Worm (Caenorhabditis elegans): ENCODE results near the gene rsp-8.

rsp-8 gene

DNA sequence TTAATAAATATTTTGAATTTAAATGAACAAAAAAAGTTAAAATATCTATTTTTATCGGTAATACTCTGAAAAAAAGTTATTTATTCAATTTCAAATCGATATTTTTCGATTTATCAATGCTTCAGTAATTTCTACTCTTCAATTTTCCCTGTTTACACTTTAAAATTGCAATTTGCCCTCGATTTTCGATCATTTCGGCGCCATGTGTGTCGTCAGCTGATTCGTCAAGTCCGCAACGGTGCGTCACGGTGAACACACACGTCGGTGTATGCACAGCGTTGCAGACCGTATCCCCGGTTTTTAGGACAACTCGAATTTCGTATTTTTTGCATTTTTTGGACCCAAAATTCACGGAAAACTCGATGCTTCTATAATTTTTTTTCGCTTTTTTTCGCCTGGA, 3.0 kb upstream of the rsp-8 start, which contains the start of gene C18D11.3 (continued):
- peak; percentile 55; the same call in 1 of the 2 replicates for TF ChIP-seq tra-1 (GFP tag; IDR thresholded peaks at IDR 0.05)
- TF ChIP-seq ztf-11 (tag; optimal IDR thresholded peaks at IDR 0.05): no peak
- peak; percentile 73 for TF ChIP-seq hmg-1.1 (GFP tag; IDR thresholded peaks at IDR 0.05)
- TF ChIP-seq lir-3 (tag; optimal IDR thresholded peaks at IDR 0.05): no peak
- no peak for TF ChIP-seq F49E8.2 (tag; optimal IDR thresholded peaks at IDR 0.05; ENCODE audit: borderline replicate concordance)
- peak; percentile 35 for TF ChIP-seq nhr-6 (tag; optimal IDR thresholded peaks at IDR 0.05)
- TF ChIP-seq nhr-42 (GFP tag; IDR thresholded peaks at IDR 0.05): 0 out of 2 replicates have a peak, but pooled peaks have one; percentile 19
- TF ChIP-seq unc-130 (GFP tag; optimal IDR thresholded peaks at IDR 0.05): peak; percentile 36
- TF ChIP-seq mes-2 (tag; optimal IDR thresholded peaks at IDR 0.05; ENCODE audit: poor library complexity, severe bottlenecking): peak; percentile 86
- no peak for TF ChIP-seq nhr-111 (GFP tag; optimal IDR thresholded peaks at IDR 0.05)
- TF ChIP-seq ceh-20 (GFP tag; IDR thresholded peaks at IDR 0.05): 0 out of 2 replicates have a peak, but pooled peaks have one; percentile 39
- TF ChIP-seq madf-9 (GFP tag; conservative IDR thresholded peaks at IDR 0.05): peak; percentile 55; the same call in 1 of the 2 replicates
- peak; percentile 15 for TF ChIP-seq nhr-25 (tag; optimal IDR thresholded peaks at IDR 0.05; ENCODE audit: borderline replicate concordance, insufficient read depth)
- TF ChIP-seq fkh-10 (GFP tag; optimal IDR thresholded peaks at IDR 0.05): peak; percentile 27
- peak in 1 of 2 experiments; percentile 38 for TF ChIP-seq daf-16 (GFP tag; optimal IDR thresholded peaks at IDR 0.05)
- TF ChIP-seq daf-16 (tag; optimal IDR thresholded peaks at IDR 0.05): peak; percentile 99

DNA sequence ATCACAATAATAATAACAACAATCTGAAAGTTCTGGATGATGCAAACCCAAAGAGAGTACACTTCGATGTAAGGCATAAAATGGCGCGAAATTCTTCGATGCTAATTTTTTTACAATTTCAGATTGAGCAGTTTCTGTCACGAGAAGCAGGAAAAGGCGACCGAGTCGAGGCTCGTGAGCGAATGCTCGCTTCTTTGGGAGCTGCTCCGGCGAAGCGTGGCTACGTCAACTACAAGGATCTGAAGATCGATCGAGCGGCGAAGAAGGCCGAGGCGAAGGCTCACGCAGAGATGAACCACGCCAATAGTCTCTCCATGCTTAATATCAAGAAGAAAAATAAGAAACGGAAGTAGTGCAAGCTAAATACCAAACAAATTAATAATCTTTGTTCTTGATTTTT, 2.1 kb upstream of the rsp-8 start:
- TF ChIP-seq daf-12 (tag; optimal IDR thresholded peaks at IDR 0.05): no peak
- peak; percentile 61; the same call in 1 of the 2 replicates for TF ChIP-seq set-16 (GFP tag; IDR thresholded peaks at IDR 0.05)

DNA sequence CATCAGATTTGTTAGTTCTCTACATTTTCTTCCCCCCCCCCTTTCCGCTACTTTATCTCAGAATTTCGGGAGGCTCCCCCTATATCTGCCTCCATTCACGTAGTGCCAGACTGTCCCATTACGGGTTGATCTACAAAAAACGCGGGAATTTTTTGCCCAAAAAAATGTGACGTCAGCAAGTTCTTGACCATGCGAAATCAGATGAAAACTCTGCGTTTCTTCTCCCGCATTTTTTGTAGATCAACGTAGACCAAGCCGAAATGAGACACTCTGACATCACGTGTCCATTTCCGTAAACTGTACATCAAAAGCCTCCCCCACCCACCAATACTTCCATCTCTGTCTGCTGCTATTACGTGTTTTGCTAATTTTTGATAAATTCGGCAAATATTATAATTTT, 1.6 kb upstream of the rsp-8 start:
- peak; percentile 32; the same call in 1 of the 2 replicates for TF ChIP-seq arid-1 (GFP tag; conservative IDR thresholded peaks at IDR 0.05)
- peak; percentile 53 for TF ChIP-seq aha-1 (tag)
- no peak for TF ChIP-seq daf-16 (GFP tag; optimal IDR thresholded peaks at IDR 0.05)
- TF ChIP-seq daf-16 (tag; optimal IDR thresholded peaks at IDR 0.05): peak; percentile 0
- TF ChIP-seq ceh-28 (tag; optimal IDR thresholded peaks at IDR 0.05): no peak
- no peak for TF ChIP-seq madf-9 (GFP tag; conservative IDR thresholded peaks at IDR 0.05)
- TF ChIP-seq lin-38 (GFP tag; IDR thresholded peaks at IDR 0.05): peak; percentile 10; the same call in 1 of the 2 replicates

- TF ChIP-seq jun-1 (tag; optimal IDR thresholded peaks at IDR 0.05): no peak
- TF ChIP-seq snpc-1.2 (GFP tag; IDR thresholded peaks at IDR 0.05): no peak
- TF ChIP-seq hlh-11 (tag; optimal IDR thresholded peaks at IDR 0.05): peak; percentile 67
- TF ChIP-seq F37D6.2 (tag; optimal IDR thresholded peaks at IDR 0.05): no peak
- TF ChIP-seq ceh-44 (GFP tag; IDR thresholded peaks at IDR 0.05): no peak
- TF ChIP-seq lin-13 (GFP tag; optimal IDR thresholded peaks at IDR 0.05): peak; percentile 76
- TF ChIP-seq ZK546.5 (tag; optimal IDR thresholded peaks at IDR 0.05): no peak
- peak; percentile 93 for TF ChIP-seq aha-1 (tag)
- TF ChIP-seq hif-1 (tag; optimal IDR thresholded peaks at IDR 0.05): peak in 1 of 2 experiments; percentile 46
- TF ChIP-seq nhr-28 (tag; optimal IDR thresholded peaks at IDR 0.05): peak; percentile 56
- no peak for TF ChIP-seq zfp-3 (GFP tag; conservative IDR thresholded peaks at IDR 0.05)
- peak; percentile 64 for TF ChIP-seq mep-1 (tag; optimal IDR thresholded peaks at IDR 0.05)
- peak; percentile 94 for TF ChIP-seq hlh-30 (tag; optimal IDR thresholded peaks at IDR 0.05; ENCODE audit: insufficient read depth)
- TF ChIP-seq duxl-1 (tag; optimal IDR thresholded peaks at IDR 0.05; ENCODE audit: poor library complexity): no peak
- TF ChIP-seq fkh-10 (GFP tag; optimal IDR thresholded peaks at IDR 0.05): no peak
- TF ChIP-seq daf-16 (GFP tag; optimal IDR thresholded peaks at IDR 0.05): no peak
- peak; percentile 17 for TF ChIP-seq daf-16 (tag; optimal IDR thresholded peaks at IDR 0.05)
- peak; percentile 42 for TF ChIP-seq nhr-6 (tag; optimal IDR thresholded peaks at IDR 0.05)
- peak; percentile 21; the same call in 1 of the 2 replicates for TF ChIP-seq dmd-6 (GFP tag; IDR thresholded peaks at IDR 0.05)
- peak; percentile 36 for TF ChIP-seq nhr-77 (tag; optimal IDR thresholded peaks at IDR 0.05)
- TF ChIP-seq lim-7 (GFP tag; IDR thresholded peaks at IDR 0.05): no peak
- peak; percentile 20 for TF ChIP-seq dve-1 (tag; optimal IDR thresholded peaks at IDR 0.05; ENCODE audit: insufficient read depth)
- no peak for TF ChIP-seq spr-1 (tag; optimal IDR thresholded peaks at IDR 0.05)
- TF ChIP-seq ZK337.2 (GFP tag; IDR thresholded peaks at IDR 0.05): no peak
- TF ChIP-seq lin-38 (GFP tag; IDR thresholded peaks at IDR 0.05): peak; percentile 94
- peak; percentile 49 for TF ChIP-seq hmg-1.1 (GFP tag; IDR thresholded peaks at IDR 0.05)
- TF ChIP-seq daf-8 (GFP tag; IDR thresholded peaks at IDR 0.05): no peak
- no peak for TF ChIP-seq ama-1 (optimal IDR thresholded peaks at IDR 0.05)
- peak; percentile 91 for TF ChIP-seq mxl-3 (GFP tag; optimal IDR thresholded peaks at IDR 0.05)
Observed at ce11 chrIII:11825654-11826053, 564 bp upstream of the rsp-8 start.

Measured in whole organism, L4 larva.